Worm (Caenorhabditis elegans): Measurements from ENCODE around the gene Y53G8AR.8.

Y53G8AR.8 gene

DNA sequence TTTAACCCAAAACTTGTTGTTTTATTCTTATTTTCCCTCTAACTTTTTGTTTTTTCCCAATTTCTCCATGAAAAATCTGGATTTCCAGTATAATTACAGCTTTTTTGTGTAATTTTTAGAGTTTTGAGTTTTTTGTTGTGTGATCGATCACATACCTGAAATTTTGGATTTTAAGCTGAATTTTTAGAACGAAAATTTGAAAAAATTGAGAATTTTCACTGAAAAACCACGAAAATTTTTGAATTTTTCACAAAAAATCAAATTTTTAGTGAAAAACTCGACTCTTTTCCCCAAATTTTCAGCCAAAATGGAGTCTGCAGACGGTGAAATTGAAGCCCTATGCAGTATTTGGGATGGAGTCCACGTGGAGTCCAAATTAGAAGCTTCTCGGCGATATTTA, 3.0 kb upstream of the Y53G8AR.8 start, which contains the start of gene Y53G8AR.5:
Y53G8AR.5 (plus strand) TSS at position 301 of the 400 bp plus-strand sequence.
- TF ChIP-seq pha-4 (tag; optimal IDR thresholded peaks at IDR 0.05) (no peak), ztf-11 (tag; optimal IDR thresholded peaks at IDR 0.05) (no peak), nhr-11 (tag; optimal IDR thresholded peaks at IDR 0.05) (no peak), elt-3 (tag; optimal IDR thresholded peaks at IDR 0.05) (no peak), ceh-82 (tag; optimal IDR thresholded peaks at IDR 0.05) (no peak), zag-1 (tag; optimal IDR thresholded peaks at IDR 0.05) (no peak), sea-2 (GFP tag; optimal IDR thresholded peaks at IDR 0.05) (no peak)

DNA sequence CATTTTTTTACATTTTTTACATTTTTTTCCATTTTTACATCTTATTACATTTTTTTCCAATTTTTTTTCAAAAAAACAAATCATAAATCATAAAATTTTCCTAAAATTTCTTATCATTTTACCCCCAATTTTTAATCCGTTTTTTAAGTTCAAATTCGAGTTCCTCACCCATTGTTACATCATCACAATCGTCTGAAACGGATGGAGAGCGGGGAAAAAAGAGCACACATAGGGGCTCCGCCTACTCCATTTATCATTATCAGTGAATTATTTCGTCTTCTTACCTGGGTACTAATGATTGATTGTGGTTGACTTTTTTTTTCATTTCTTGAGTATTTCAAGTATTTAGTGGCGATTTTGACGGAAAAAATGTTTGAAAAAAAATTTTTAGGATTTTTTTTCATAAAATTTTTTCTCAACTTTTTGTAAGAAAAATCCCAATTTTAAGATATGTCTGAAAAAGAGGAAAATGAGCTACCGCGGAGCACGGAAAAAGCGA, 12.2 kb downstream of the Y53G8AR.8 start, which contains the start of gene mfsd-8:
mfsd-8 (plus strand) TSS at position 449 of the 499 bp plus-strand sequence.
- no peak for TF ChIP-seq nhr-28 (tag; optimal IDR thresholded peaks at IDR 0.05)
- no peak for TF ChIP-seq fkh-10 (GFP tag; optimal IDR thresholded peaks at IDR 0.05)
- TF ChIP-seq ztf-11 (tag; optimal IDR thresholded peaks at IDR 0.05), result no peak
- TF ChIP-seq elt-1 (tag; optimal IDR thresholded peaks at IDR 0.05), result no peak
- TF ChIP-seq nhr-25 (tag; optimal IDR thresholded peaks at IDR 0.05), result no peak
- no peak for TF ChIP-seq nhr-77 (tag; optimal IDR thresholded peaks at IDR 0.05)
- no peak for TF ChIP-seq hmg-11 (tag; optimal IDR thresholded peaks at IDR 0.05)
- no peak for TF ChIP-seq nhr-76 (tag; optimal IDR thresholded peaks at IDR 0.05)
- TF ChIP-seq nhr-12 (tag; optimal IDR thresholded peaks at IDR 0.05), result no peak
- TF ChIP-seq pqm-1 (tag; optimal IDR thresholded peaks at IDR 0.05), result peak; percentile 56
- TF ChIP-seq ceh-9 (tag; optimal IDR thresholded peaks at IDR 0.05), result no peak
- peak; percentile 3 for TF ChIP-seq pha-4 (tag; optimal IDR thresholded peaks at IDR 0.05)
- no peak for TF ChIP-seq fkh-2 (tag; optimal IDR thresholded peaks at IDR 0.05)
- no peak for TF ChIP-seq nfya-1 (tag; optimal IDR thresholded peaks at IDR 0.05; ENCODE audit: insufficient read depth)
- TF ChIP-seq unc-62 (GFP tag; optimal IDR thresholded peaks at IDR 0.05), result no peak
- no peak for TF ChIP-seq eor-1 (tag; optimal IDR thresholded peaks at IDR 0.05)
- TF ChIP-seq mdl-1 (tag; optimal IDR thresholded peaks at IDR 0.05), result no peak
- no peak for TF ChIP-seq mml-1 (tag; optimal IDR thresholded peaks at IDR 0.05)
- TF ChIP-seq lin-15B (tag; optimal IDR thresholded peaks at IDR 0.05), result no peak
- TF ChIP-seq elt-2 (tag; optimal IDR thresholded peaks at IDR 0.05), result peak; percentile 91

ce11 chrIII:3279304-3279703, 14.8 kb downstream of the Y53G8AR.8 start:
- TF ChIP-seq ceh-82 (tag; optimal IDR thresholded peaks at IDR 0.05), result peak; percentile 43
- TF ChIP-seq nhr-23 (tag; optimal IDR thresholded peaks at IDR 0.05), result peak; percentile 92
- no peak for TF ChIP-seq egl-27 (tag; optimal IDR thresholded peaks at IDR 0.05)
- TF ChIP-seq nhr-76 (tag; optimal IDR thresholded peaks at IDR 0.05), result no peak
- no peak for TF ChIP-seq fos-1 (tag; optimal IDR thresholded peaks at IDR 0.05)
- TF ChIP-seq aly-2 (tag; optimal IDR thresholded peaks at IDR 0.05), result no peak
- TF ChIP-seq zag-1 (tag; optimal IDR thresholded peaks at IDR 0.05), result no peak
- peak; percentile 29 for TF ChIP-seq lsy-12 (tag; optimal IDR thresholded peaks at IDR 0.05)
- peak; percentile 90 for TF ChIP-seq nhr-25 (tag; optimal IDR thresholded peaks at IDR 0.05)
- TF ChIP-seq mdl-1 (tag; optimal IDR thresholded peaks at IDR 0.05), result no peak
- TF ChIP-seq eor-1 (tag; optimal IDR thresholded peaks at IDR 0.05), result no peak
- TF ChIP-seq ztf-4 (tag; optimal IDR thresholded peaks at IDR 0.05), result no peak
- TF ChIP-seq pha-4 (tag; optimal IDR thresholded peaks at IDR 0.05), result peak; percentile 87
- TF ChIP-seq pqm-1 (tag; optimal IDR thresholded peaks at IDR 0.05), result peak; percentile 58
- peak; percentile 22 for TF ChIP-seq skn-1 (tag; optimal IDR thresholded peaks at IDR 0.05)
- TF ChIP-seq hmg-11 (tag; optimal IDR thresholded peaks at IDR 0.05), result peak; percentile 77
- TF ChIP-seq nfya-1 (tag; optimal IDR thresholded peaks at IDR 0.05; ENCODE audit: insufficient read depth), result peak; percentile 78
- peak; percentile 73 for TF ChIP-seq nhr-43 (tag; optimal IDR thresholded peaks at IDR 0.05; ENCODE audit: poor library complexity, severe bottlenecking)
- no peak for TF ChIP-seq tbx-2 (tag; optimal IDR thresholded peaks at IDR 0.05)
- no peak for TF ChIP-seq nhr-67 (tag; optimal IDR thresholded peaks at IDR 0.05)
- TF ChIP-seq ZK546.5 (tag; optimal IDR thresholded peaks at IDR 0.05), result no peak
- TF ChIP-seq elt-1 (tag; optimal IDR thresholded peaks at IDR 0.05), result no peak
- peak; percentile 64 for TF ChIP-seq jun-1 (tag; optimal IDR thresholded peaks at IDR 0.05)
- TF ChIP-seq ceh-28 (tag; optimal IDR thresholded peaks at IDR 0.05), result peak; percentile 82
- TF ChIP-seq ceh-16 (tag; optimal IDR thresholded peaks at IDR 0.05), result no peak
- TF ChIP-seq nhr-11 (tag; optimal IDR thresholded peaks at IDR 0.05), result peak; percentile 63
- TF ChIP-seq elt-2 (tag; optimal IDR thresholded peaks at IDR 0.05), result peak; percentile 61
- peak; percentile 54 for TF ChIP-seq R02D3.7 (tag; optimal IDR thresholded peaks at IDR 0.05)
- TF ChIP-seq lin-15B (tag; optimal IDR thresholded peaks at IDR 0.05), result peak; percentile 40
- no peak for TF ChIP-seq ceh-9 (tag; optimal IDR thresholded peaks at IDR 0.05)
- TF ChIP-seq ztf-11 (tag; optimal IDR thresholded peaks at IDR 0.05), result no peak

Measured in whole organism, L3 larva.